Fruit fly (Drosophila melanogaster): ENCODE results near the gene AMPKalpha.

Gene AMPKalpha

DNA sequence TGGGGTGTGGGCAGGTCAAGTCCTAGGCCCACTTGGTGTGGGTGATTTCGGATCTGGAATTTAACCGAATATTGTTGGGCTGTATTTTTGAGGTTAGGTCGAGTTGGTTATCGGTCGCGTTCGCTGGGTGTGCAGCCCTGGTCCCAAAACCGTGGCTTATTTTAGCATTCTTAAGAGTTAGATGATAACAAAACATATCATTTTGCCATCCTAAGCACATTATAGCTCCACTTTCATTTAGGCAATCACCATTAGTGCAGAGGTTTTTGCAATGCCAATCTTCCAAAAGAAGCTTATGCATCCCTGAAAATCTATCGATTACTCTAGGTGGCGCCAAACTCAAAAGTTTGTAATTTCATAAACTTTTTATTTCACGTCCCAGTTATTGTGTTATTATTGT is 26.1 kb upstream of the AMPKalpha start, which contains the start of gene MTPAP (continued):
- TF ChIP-seq CG30431 (GFP tag; optimal IDR thresholded peaks at IDR 0.05) (no peak), mam (GFP tag; optimal IDR thresholded peaks at IDR 0.05) (peak; percentile 13), fru (optimal IDR thresholded peaks at IDR 0.05) (no peak), CG3281 (GFP tag; optimal IDR thresholded peaks at IDR 0.05) (no peak), Nf-YC (tag; optimal IDR thresholded peaks at IDR 0.05) (peak; percentile 39), dysf (GFP tag; IDR thresholded peaks at IDR 0.05) (no peak), CG13775 (GFP tag; optimal IDR thresholded peaks at IDR 0.05) (peak; percentile 35), sim (GFP tag; IDR thresholded peaks at IDR 0.05) (no peak), CG4730 (GFP tag; IDR thresholded peaks at IDR 0.05) (no peak), YL-1 (GFP tag; optimal IDR thresholded peaks at IDR 0.05) (peak; percentile 55), klu (GFP tag; IDR thresholded peaks at IDR 0.05) (no peak), GATAe (GFP tag; conservative IDR thresholded peaks at IDR 0.05) (no peak), Stat92E (GFP tag; optimal IDR thresholded peaks at IDR 0.05) (no peak), zfh2 (GFP tag; optimal IDR thresholded peaks at IDR 0.05) (peak; percentile 24), CG10321 (GFP tag; IDR thresholded peaks at IDR 0.05) (no peak), emc (GFP tag; optimal IDR thresholded peaks at IDR 0.05) (no peak), esg (GFP tag; conservative IDR thresholded peaks at IDR 0.05) (no peak), tin (GFP tag; optimal IDR thresholded peaks at IDR 0.05) (no peak), CG2202 (tag; optimal IDR thresholded peaks at IDR 0.05) (no peak), HLHmδ (GFP tag; optimal IDR thresholded peaks at IDR 0.05) (no peak), CG10267 (tag; optimal IDR thresholded peaks at IDR 0.05) (peak; percentile 27), slou (GFP tag; optimal IDR thresholded peaks at IDR 0.05) (no peak), Vsx1 (GFP tag; optimal IDR thresholded peaks at IDR 0.05) (no peak), Antp (GFP tag; optimal IDR thresholded peaks at IDR 0.05) (peak; percentile 14), Hmr (GFP tag; optimal IDR thresholded peaks at IDR 0.05) (no peak), dan (GFP tag; IDR thresholded peaks at IDR 0.05) (no peak), bowl (GFP tag; IDR thresholded peaks at IDR 0.05) (no peak), cato (GFP tag; optimal IDR thresholded peaks at IDR 0.05; ENCODE audit: borderline replicate concordance) (no peak), Xrp1 (GFP tag; IDR thresholded peaks at IDR 0.05) (no peak), ind (GFP tag; optimal IDR thresholded peaks at IDR 0.05) (no peak), CG6272 (GFP tag; IDR thresholded peaks at IDR 0.05) (no peak), CG7271 (tag; optimal IDR thresholded peaks at IDR 0.05) (no peak), cas (GFP tag; IDR thresholded peaks at IDR 0.05) (no peak), grau (tag; optimal IDR thresholded peaks at IDR 0.05) (peak; percentile 25), Bdp1 (GFP tag; optimal IDR thresholded peaks at IDR 0.05) (no peak), CG11085 (GFP tag; IDR thresholded peaks at IDR 0.05) (no peak), CG10462 (GFP tag; optimal IDR thresholded peaks at IDR 0.05) (no peak), CG18764 (GFP tag; optimal IDR thresholded peaks at IDR 0.05) (no peak), CG4282 (GFP tag; optimal IDR thresholded peaks at IDR 0.05) (no peak), en (GFP tag; optimal IDR thresholded peaks at IDR 0.05) (no peak), C15 (GFP tag; IDR thresholded peaks at IDR 0.05) (no peak), slp2 (GFP tag; optimal IDR thresholded peaks at IDR 0.05) (no peak), CG17568 (GFP tag; optimal IDR thresholded peaks at IDR 0.05) (no peak), CG31365 (tag; optimal IDR thresholded peaks at IDR 0.05) (no peak), slbo (GFP tag; IDR thresholded peaks at IDR 0.05) (no peak), CG8359 (GFP tag; optimal IDR thresholded peaks at IDR 0.05; ENCODE audit: borderline replicate concordance) (no peak), Ssrp (tag; optimal IDR thresholded peaks at IDR 0.05) (no peak), CG4328 (GFP tag; optimal IDR thresholded peaks at IDR 0.05) (no peak), Mes4 (GFP tag; optimal IDR thresholded peaks at IDR 0.05) (peak; percentile 2), NC2β (GFP tag; optimal IDR thresholded peaks at IDR 0.05) (peak; percentile 43), gro (GFP tag; optimal IDR thresholded peaks at IDR 0.05) (peak; percentile 25), CG13287 (GFP tag; IDR thresholded peaks at IDR 0.05; ENCODE audit: partially characterized antibody) (peak; percentile 74), mirr (GFP tag; optimal IDR thresholded peaks at IDR 0.05) (no peak)

Data from whole organism, embryonic.